Worm (Caenorhabditis elegans) whole organism, L4 larva: ENCODE measurements around the gene Y54G2A.13.

ENCODE experiments used
- ceh-82 ChIP-seq: sonication (generic microtip); optimal IDR thresholded peaks from 2 replicates; lab custom pipeline; 2017; ENCODE audit warnings: missing biosample characterization, missing genetic modification characterization
- ces-1 ChIP-seq: fragments of 150-350 bp; sonication (generic microtip); optimal IDR thresholded peaks from 4 replicates; lab custom pipeline; 2014; ENCODE audit warnings: missing biosample characterization, missing genetic modification reagents, missing genetic modification characterization
- dve-1 ChIP-seq: sonication (generic microtip); optimal IDR thresholded peaks from 2 replicates; lab custom pipeline; 2017; ENCODE audit warnings: antibody characterized with exemption, mild to moderate bottlenecking, missing genetic modification characterization, missing compliant biosample characterization; ENCODE audit not compliant: insufficient read depth
- hlh-30 ChIP-seq: sonication (generic microtip); optimal IDR thresholded peaks from 2 replicates; lab custom pipeline; 2017; ENCODE audit warnings: antibody characterized with exemption, mild to moderate bottlenecking, missing genetic modification characterization, missing compliant biosample characterization; ENCODE audit not compliant: insufficient read depth
- lim-7 ChIP-seq: fragments of 200-800 bp; sonication (Bioruptor generic); IDR thresholded peaks from 2 replicates; pipeline ENCODE4 v1.3.6; 2022; ENCODE audit warnings: missing genetic modification characterization, missing compliant biosample characterization
- lin-39 ChIP-seq: fragments of 150-350 bp; optimal IDR thresholded peaks from 2 replicates; lab custom pipeline; 2014; ENCODE audit warnings: missing biosample characterization, missing genetic modification reagents, missing genetic modification characterization
- lir-3 ChIP-seq: sonication (generic microtip); optimal IDR thresholded peaks from 2 replicates; lab custom pipeline; 2016; ENCODE audit warnings: mild to moderate bottlenecking, missing genetic modification characterization, missing compliant biosample characterization
- mdl-1 ChIP-seq, 2 experiments: fragments of 150-350 bp in 1 of 2; sonication (generic microtip) in 1 of 2; optimal IDR thresholded peaks; 2 replicates each; lab custom pipeline; 2014 to 2017; ENCODE audit warnings: missing biosample characterization in 2 of 2, missing genetic modification characterization in 2 of 2
- pha-4 ChIP-seq, 2 experiments: fragments of 150-350 bp in 1 of 2; fragments of 200-800 bp in 1 of 2; sonication (Bioruptor generic) in 1 of 2; IDR thresholded peaks in 1 of 2; optimal IDR thresholded peaks in 1 of 2; 2 replicates each; pipeline versions ENCODE4 v1.3.6 to Lab custom; 2014 to 2022; ENCODE audit warnings: missing genetic modification characterization in 2 of 2, missing genetic modification reagents in 2 of 2, missing biosample characterization in 1 of 2, missing compliant biosample characterization in 1 of 2
- skn-1 ChIP-seq: fragments of 150-350 bp; optimal IDR thresholded peaks from 2 replicates; lab custom pipeline; 2014; ENCODE audit warnings: missing biosample characterization, missing genetic modification characterization
- snpc-4 ChIP-seq: fragments of 150-350 bp; optimal IDR thresholded peaks from 2 replicates; lab custom pipeline; 2014; ENCODE audit warnings: missing biosample characterization, missing genetic modification characterization
- zag-1 ChIP-seq: fragments of 150-350 bp; optimal IDR thresholded peaks from 2 replicates; lab custom pipeline; 2014; ENCODE audit warnings: missing biosample characterization, missing genetic modification characterization

DNA sequence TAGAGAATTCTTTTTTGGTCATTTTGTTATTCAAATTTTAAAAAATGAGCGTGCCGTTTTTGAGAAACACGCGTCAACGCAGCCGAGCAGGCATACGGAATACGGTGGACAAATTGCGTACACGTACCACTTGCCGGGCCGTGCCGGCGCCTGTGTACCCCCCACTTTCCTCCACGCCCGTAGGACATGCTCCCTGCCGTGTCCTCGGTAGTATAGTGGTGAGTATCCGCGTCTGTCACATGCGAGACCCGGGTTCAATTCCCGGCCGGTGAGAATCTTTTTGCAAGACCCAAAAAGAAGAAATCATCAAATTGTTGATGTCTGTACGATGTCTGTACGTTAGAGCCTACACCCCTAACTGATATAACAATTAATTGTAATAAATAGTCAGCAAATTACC is 11.4 kb downstream of the Y54G2A.13 start:
- TF ChIP-seq lim-7, result peak; percentile 75
- TF ChIP-seq lin-39 (tag; lab: Kevin White, UChicago), result no peak
- no peak for TF ChIP-seq ces-1 (GFP tag; lab: Kevin White, UChicago)
- no peak for TF ChIP-seq zag-1
- no peak for TF ChIP-seq mdl-1 (tag; optimal IDR thresholded peaks at IDR 0.05; lab: Kevin White, UChicago)
- TF ChIP-seq snpc-4 (tag; lab: Kevin White, UChicago), result no peak
- TF ChIP-seq dve-1, result no peak
- no peak for TF ChIP-seq lir-3 (tag; lab: Kevin White, UChicago)
- no peak for TF ChIP-seq skn-1 (tag; lab: Kevin White, UChicago)
- peak; percentile 46 for TF ChIP-seq hlh-30 (tag; lab: Kevin White, UChicago)
- 0 out of 2 replicates have a peak, but pooled peaks have one; percentile 18 for TF ChIP-seq pha-4 (GFP tag; IDR thresholded peaks at IDR 0.05; lab: Robert Waterston, UW)
- TF ChIP-seq pha-4 (tag; optimal IDR thresholded peaks at IDR 0.05; lab: Kevin White, UChicago), result no peak
- TF ChIP-seq ceh-82 (tag; lab: Kevin White, UChicago), result no peak
